Worm (Caenorhabditis elegans): Measurements from ENCODE around the gene pigw-1.

The pigw-1 gene

ce11 chrII:2859873-2860821, 24.6 kb downstream of the pigw-1 start (continued):
- TF ChIP-seq ceh-58 (GFP tag; IDR thresholded peaks at IDR 0.05) (no peak), gei-17 (GFP tag; optimal IDR thresholded peaks at IDR 0.05) (no peak), athp-1 (tag; optimal IDR thresholded peaks at IDR 0.05) (no peak), hlh-12 (tag; optimal IDR thresholded peaks at IDR 0.05) (no peak), cebp-2 (GFP tag; IDR thresholded peaks at IDR 0.05) (peak; percentile 83; the same call in 1 of the 2 replicates), ceh-40 (GFP tag; IDR thresholded peaks at IDR 0.05) (no peak), nfya-2 (GFP tag; IDR thresholded peaks at IDR 0.05) (no peak), tbx-9 (tag; optimal IDR thresholded peaks at IDR 0.05; ENCODE audit: borderline replicate concordance) (no peak), F23B12.7 (tag; optimal IDR thresholded peaks at IDR 0.05; ENCODE audit: insufficient read depth) (no peak), ceh-100 (GFP tag; IDR thresholded peaks at IDR 0.05) (0 out of 2 replicates have a peak, but pooled peaks have one; percentile 35), sea-2 (GFP tag; IDR thresholded peaks at IDR 0.05) (no peak), pbrm-1 (GFP tag; IDR thresholded peaks at IDR 0.05) (peak; percentile 35; the same call in 1 of the 2 replicates), snpc-3.4 (tag; optimal IDR thresholded peaks at IDR 0.05) (no peak), xnd-1 (tag; optimal IDR thresholded peaks at IDR 0.05) (no peak), lsl-1 (GFP tag; optimal IDR thresholded peaks at IDR 0.05) (peak; percentile 33), F33H1.4 (GFP tag; IDR thresholded peaks at IDR 0.05) (no peak), K12H6.12 (tag; optimal IDR thresholded peaks at IDR 0.05) (no peak), sdz-38 (tag; optimal IDR thresholded peaks at IDR 0.05) (no peak), ztf-6 (GFP tag; IDR thresholded peaks at IDR 0.05) (no peak), fkh-3 (tag; optimal IDR thresholded peaks at IDR 0.05) (no peak), C17E4.6 (GFP tag; IDR thresholded peaks at IDR 0.05) (0 out of 2 replicates have a peak, but pooled peaks have one; percentile 12), Y79H2A.3 (GFP tag; conservative IDR thresholded peaks at IDR 0.05) (peak; percentile 59; the same call in 1 of the 2 replicates), cebp-1 (GFP tag; IDR thresholded peaks at IDR 0.05) (no peak), cebp-1 (tag; optimal IDR thresholded peaks at IDR 0.05) (peak; percentile 50), C06A6.2 (GFP tag; conservative IDR thresholded peaks at IDR 0.05) (no peak), B0261.1 (tag; optimal IDR thresholded peaks at IDR 0.05) (peak; percentile 83), madf-3 (GFP tag; IDR thresholded peaks at IDR 0.05) (no peak), F22D6.2 (tag; optimal IDR thresholded peaks at IDR 0.05) (no peak), lir-1 (GFP tag; conservative IDR thresholded peaks at IDR 0.05) (0 out of 2 replicates have a peak, but pooled peaks have one; percentile 17), unc-62 (GFP tag; optimal IDR thresholded peaks at IDR 0.05) (no peak), mcd-1 (GFP tag; IDR thresholded peaks at IDR 0.05) (peak; percentile 35; the same call in 1 of the 2 replicates), aptf-3 (GFP tag; IDR thresholded peaks at IDR 0.05) (no peak), hsf-1 (GFP tag; IDR thresholded peaks at IDR 0.05) (no peak), ceh-79 (tag; optimal IDR thresholded peaks at IDR 0.05) (peak; percentile 31), ceh-27 (GFP tag; optimal IDR thresholded peaks at IDR 0.05) (no peak)

- TF ChIP-seq B0019.2 (GFP tag; conservative IDR thresholded peaks at IDR 0.05), result no peak
- TF ChIP-seq hlh-12 (tag; optimal IDR thresholded peaks at IDR 0.05), result no peak
- TF ChIP-seq Y95B8A.8 (GFP tag; IDR thresholded peaks at IDR 0.05), result no peak
- TF ChIP-seq zfh-2 (GFP tag; conservative IDR thresholded peaks at IDR 0.05), result no peak
- TF ChIP-seq rpc-1 (optimal IDR thresholded peaks at IDR 0.05), result no peak
- no peak for TF ChIP-seq rpc-1 (tag; optimal IDR thresholded peaks at IDR 0.05)
- TF ChIP-seq K11D2.4 (GFP tag; IDR thresholded peaks at IDR 0.05), result no peak
Measured at ce11 chrII:2859315-2859714, 25.4 kb downstream of the pigw-1 start.
